Fruit fly (Drosophila melanogaster) whole organism, embryonic: Measurements from ENCODE around the gene Spc105R.

Source experiments
- Atf6 ChIP-seq: fragments of 200-800 bp; sonication (Bioruptor generic); IDR thresholded peaks from 2 replicates; pipeline ENCODE4 v1.3.6; 2022; ENCODE audit warnings: missing biosample characterization, missing genetic modification characterization
- CG10431 ChIP-seq: fragments of 200-800 bp; sonication (Bioruptor generic); optimal IDR thresholded peaks from 3 replicates; lab custom pipeline; 2018; ENCODE audit warnings: missing biosample characterization, mild to moderate bottlenecking, missing genetic modification characterization
- CG11085 ChIP-seq: fragments of 200-800 bp; sonication (Bioruptor generic); IDR thresholded peaks from 2 replicates; pipeline ENCODE4 v1.3.6; 2022; ENCODE audit warnings: missing biosample characterization, missing genetic modification characterization
- CG11247 ChIP-seq: fragments of 200-800 bp; sonication (Bioruptor generic); IDR thresholded peaks from 2 replicates; pipeline ENCODE4 v1.3.6; 2022; ENCODE audit warnings: missing biosample characterization, missing genetic modification characterization
- CG13123 ChIP-seq: fragments of 200-800 bp; sonication (Bioruptor generic); optimal IDR thresholded peaks from 2 replicates; lab custom pipeline; 2016; ENCODE audit warnings: missing biosample characterization, missing genetic modification characterization
- CG18476 ChIP-seq: fragments of 200-800 bp; sonication (Bioruptor generic); optimal IDR thresholded peaks from 2 replicates; lab custom pipeline; 2016; ENCODE audit warnings: missing biosample characterization, mild to moderate bottlenecking, missing genetic modification characterization
- CG30431 ChIP-seq: fragments of 200-800 bp; sonication (Bioruptor generic); optimal IDR thresholded peaks from 2 replicates; lab custom pipeline; 2017; ENCODE audit warnings: missing biosample characterization, missing genetic modification characterization
- CG31365 ChIP-seq: fragments of 200-800 bp; sonication (Bioruptor generic); optimal IDR thresholded peaks from 2 replicates; lab custom pipeline; 2018; ENCODE audit warnings: missing biosample characterization, mild to moderate bottlenecking, missing genetic modification characterization
- CG5953 ChIP-seq: fragments of 200-800 bp; sonication (Bioruptor generic); IDR thresholded peaks from 2 replicates; pipeline ENCODE4 v1.3.6; 2022; ENCODE audit warnings: missing biosample characterization, missing genetic modification characterization
- CG6175 ChIP-seq: fragments of 200-800 bp; sonication (Bioruptor generic); IDR thresholded peaks from 3 replicates; pipeline ENCODE4 v1.3.6; 2022; ENCODE audit warnings: missing biosample characterization, missing genetic modification characterization
- CG6791 ChIP-seq: fragments of 200-800 bp; sonication (Bioruptor generic); IDR thresholded peaks from 3 replicates; pipeline ENCODE4 v1.3.6; 2022; ENCODE audit warnings: missing biosample characterization, missing genetic modification characterization; ENCODE audit not compliant: partially characterized antibody
- CG7987 ChIP-seq: fragments of 200-800 bp; sonication (Bioruptor generic); optimal IDR thresholded peaks from 2 replicates; lab custom pipeline; 2018; ENCODE audit warnings: missing biosample characterization, mild to moderate bottlenecking, missing genetic modification characterization, moderate library complexity
- CG9876 ChIP-seq: fragments of 200-800 bp; sonication (Bioruptor generic); optimal IDR thresholded peaks from 2 replicates; lab custom pipeline; 2016; ENCODE audit warnings: missing biosample characterization, missing genetic modification characterization
- CTCF ChIP-seq: fragments of 200-800 bp; sonication (Bioruptor generic); optimal IDR thresholded peaks from 2 replicates; lab custom pipeline; 2017; ENCODE audit warnings: missing biosample characterization, mild to moderate bottlenecking, missing genetic modification characterization, moderate library complexity
- Chrac-16 ChIP-seq: fragments of 200-800 bp; sonication (Bioruptor generic); optimal IDR thresholded peaks from 3 replicates; lab custom pipeline; 2016; ENCODE audit warnings: missing biosample characterization, missing genetic modification characterization
- CkIIα-i1 ChIP-seq: fragments of 200-800 bp; sonication (Bioruptor generic); IDR thresholded peaks from 2 replicates; pipeline ENCODE4 v1.3.6; 2022; ENCODE audit warnings: missing biosample characterization, missing genetic modification characterization
- Dbx ChIP-seq: fragments of 200-800 bp; sonication (Bioruptor generic); IDR thresholded peaks from 3 replicates; pipeline ENCODE4 v1.3.6; 2022; ENCODE audit warnings: missing biosample characterization, missing genetic modification characterization
- Dp ChIP-seq: fragments of 200-800 bp; sonication (Bioruptor generic); optimal IDR thresholded peaks from 2 replicates; lab custom pipeline; 2018; ENCODE audit warnings: missing biosample characterization, mild to moderate bottlenecking, missing genetic modification characterization, moderate library complexity
- Ets65A ChIP-seq: fragments of 200-800 bp; sonication (Bioruptor generic); peaks from one replicate; lab custom pipeline; 2016; ENCODE audit warnings: missing biosample characterization, missing genetic modification characterization
- Kr ChIP-seq: fragments of 200-800 bp; sonication (Bioruptor generic); optimal IDR thresholded peaks from 2 replicates; lab custom pipeline; 2017; ENCODE audit warnings: missing biosample characterization, mild to moderate bottlenecking, missing genetic modification characterization
- Med ChIP-seq: fragments of 200-800 bp; sonication (Bioruptor generic); peaks from one replicate; lab custom pipeline; 2016; ENCODE audit warnings: missing biosample characterization, missing genetic modification characterization, mild to moderate bottlenecking, inconsistent platforms, moderate library complexity
- Nf-YC ChIP-seq: fragments of 200-800 bp; optimal IDR thresholded peaks from 3 replicates; lab custom pipeline; 2019; ENCODE audit warnings: missing biosample characterization, mild to moderate bottlenecking, missing genetic modification characterization, moderate library complexity
- Opbp ChIP-seq: fragments of 200-800 bp; sonication (Bioruptor generic); IDR thresholded peaks from 3 replicates; pipeline ENCODE4 v1.3.6; 2022; ENCODE audit warnings: missing biosample characterization, missing genetic modification characterization; ENCODE audit not compliant: partially characterized antibody
- Taf1 ChIP-seq: fragments of 200-800 bp; sonication (Bioruptor generic); IDR thresholded peaks from 2 replicates; pipeline ENCODE4 v1.3.6; 2022; ENCODE audit warnings: missing biosample characterization, missing genetic modification characterization
- Tbp ChIP-seq: fragments of >200 bp; optimal IDR thresholded peaks from 2 replicates; lab custom pipeline; 2018; ENCODE audit warnings: missing biosample characterization, missing genetic modification characterization
- Xbp1 ChIP-seq: fragments of 200-800 bp; sonication (Bioruptor generic); optimal IDR thresholded peaks from 3 replicates; lab custom pipeline; 2016; ENCODE audit warnings: missing biosample characterization, mild to moderate bottlenecking, missing genetic modification characterization
- Xrp1 ChIP-seq: fragments of 200-800 bp; sonication (Bioruptor generic); IDR thresholded peaks from 2 replicates; pipeline ENCODE4 v1.3.6; 2022; ENCODE audit warnings: missing biosample characterization, missing genetic modification characterization
- aop ChIP-seq: fragments of 200-800 bp; sonication (Bioruptor generic); IDR thresholded peaks from 2 replicates; pipeline ENCODE4 v1.3.6; 2022; ENCODE audit warnings: missing biosample characterization, missing genetic modification characterization
- ash1 ChIP-seq: fragments of 200-800 bp; sonication (Bioruptor generic); optimal IDR thresholded peaks from 2 replicates; lab custom pipeline; 2018; ENCODE audit warnings: missing biosample characterization, mild to moderate bottlenecking, missing genetic modification characterization
- bcd ChIP-seq: fragments of 200-800 bp; sonication (Bioruptor generic); optimal IDR thresholded peaks from 2 replicates; lab custom pipeline; 2017; ENCODE audit warnings: missing biosample characterization, mild to moderate bottlenecking, missing genetic modification characterization
- br ChIP-seq: fragments of >200 bp; optimal IDR thresholded peaks from 2 replicates; lab custom pipeline; 2017
- da ChIP-seq: fragments of 200-800 bp; sonication (Bioruptor generic); optimal IDR thresholded peaks from 2 replicates; lab custom pipeline; 2016; ENCODE audit warnings: missing biosample characterization, missing genetic modification characterization
- disco-r ChIP-seq: fragments of 200-800 bp; sonication (Bioruptor generic); optimal IDR thresholded peaks from 2 replicates; lab custom pipeline; 2016; ENCODE audit warnings: missing biosample characterization, missing genetic modification characterization
- dm ChIP-seq: fragments of 200-800 bp; sonication (Bioruptor generic); optimal IDR thresholded peaks from 3 replicates; lab custom pipeline; 2016; ENCODE audit warnings: missing biosample characterization, missing genetic modification characterization
- dmrt99B ChIP-seq: fragments of 200-800 bp; sonication (Bioruptor generic); optimal IDR thresholded peaks from 2 replicates; lab custom pipeline; 2018; ENCODE audit warnings: missing biosample characterization, mild to moderate bottlenecking, missing genetic modification characterization, moderate library complexity
- ems ChIP-seq: fragments of 200-800 bp; sonication (Bioruptor generic); optimal IDR thresholded peaks from 3 replicates; lab custom pipeline; 2016; ENCODE audit warnings: missing biosample characterization, missing genetic modification characterization
- fd102C ChIP-seq: fragments of 200-800 bp; sonication (Bioruptor generic); optimal IDR thresholded peaks from 2 replicates; lab custom pipeline; 2018; ENCODE audit warnings: missing biosample characterization, mild to moderate bottlenecking, missing genetic modification characterization, moderate library complexity
- fru ChIP-seq: fragments of >200 bp; optimal IDR thresholded peaks from 2 replicates; lab custom pipeline; 2017
- gem ChIP-seq: fragments of 200-800 bp; sonication (Bioruptor generic); optimal IDR thresholded peaks from 2 replicates; lab custom pipeline; 2019; ENCODE audit warnings: missing biosample characterization, mild to moderate bottlenecking, missing genetic modification characterization, moderate library complexity
- gro ChIP-seq: fragments of 200-800 bp; sonication (Bioruptor generic); optimal IDR thresholded peaks from 2 replicates; lab custom pipeline; 2016; ENCODE audit warnings: missing biosample characterization, missing genetic modification characterization
- h ChIP-seq: fragments of >200 bp; optimal IDR thresholded peaks from 2 replicates; lab custom pipeline; 2017
- mirr ChIP-seq: fragments of 200-800 bp; sonication (Bioruptor generic); optimal IDR thresholded peaks from 3 replicates; lab custom pipeline; 2018; ENCODE audit warnings: missing biosample characterization, mild to moderate bottlenecking, missing genetic modification characterization
- pnt ChIP-seq: fragments of 200-800 bp; sonication (Bioruptor generic); optimal IDR thresholded peaks from 3 replicates; lab custom pipeline; 2016; ENCODE audit warnings: missing biosample characterization, missing genetic modification characterization
- salm ChIP-seq: fragments of 200-800 bp; sonication (Bioruptor generic); optimal IDR thresholded peaks from 2 replicates; lab custom pipeline; 2018; ENCODE audit warnings: missing biosample characterization, mild to moderate bottlenecking, missing genetic modification characterization
- schlank ChIP-seq: fragments of 200-800 bp; sonication (Bioruptor generic); optimal IDR thresholded peaks from 2 replicates; lab custom pipeline; 2018; ENCODE audit warnings: missing biosample characterization, mild to moderate bottlenecking, missing genetic modification characterization
- sens ChIP-seq: fragments of 200-800 bp; sonication (Bioruptor generic); peaks from one replicate; lab custom pipeline; 2016; ENCODE audit warnings: missing biosample characterization, missing genetic modification characterization
- sr ChIP-seq: fragments of 200-800 bp; sonication (Bioruptor generic); IDR thresholded peaks from 3 replicates; pipeline ENCODE4 v1.3.6; 2022; ENCODE audit warnings: missing biosample characterization, missing genetic modification characterization
- vnd ChIP-seq: fragments of 200-800 bp; sonication (Bioruptor generic); IDR thresholded peaks from 3 replicates; pipeline ENCODE4 v1.3.6; 2022; ENCODE audit warnings: missing biosample characterization, missing genetic modification characterization; ENCODE audit not compliant: partially characterized antibody
- wdn ChIP-seq: fragments of 200-800 bp; sonication (Bioruptor generic); IDR thresholded peaks from 2 replicates; pipeline ENCODE4 v1.3.6; 2022; ENCODE audit warnings: missing biosample characterization, missing genetic modification characterization
- zen2 ChIP-seq: fragments of 200-800 bp; sonication (Bioruptor generic); IDR thresholded peaks from 3 replicates; pipeline ENCODE4 v1.3.6; 2022; ENCODE audit warnings: missing biosample characterization, missing genetic modification characterization; ENCODE audit not compliant: partially characterized antibody

Spc105R gene

dm6 chr3L:20796757-20797156, 3.5 kb upstream of the Spc105R start (continued):
- TF ChIP-seq CG7987 (GFP tag; lab: Kevin White, UChicago), result no peak
- peak; percentile 91 for TF ChIP-seq Nf-YC
- TF ChIP-seq, all 482 proteins: peak for 9

dm6 chr3L:20797379-20797778, 2.8 kb upstream of the Spc105R start:
- peak; percentile 93 for TF ChIP-seq Ets65A (GFP tag; lab: Kevin White, UChicago)
- no peak for TF ChIP-seq Taf1
- TF ChIP-seq Med (GFP tag; lab: Kevin White, UChicago), result peak; percentile 44
- TF ChIP-seq Dbx (GFP tag; lab: Robert Waterston, UW), result 0 out of 3 replicates have a peak, but pooled peaks have one; percentile 13
- TF ChIP-seq sens (GFP tag; lab: Kevin White, UChicago), result peak; percentile 11
- TF ChIP-seq fd102C (GFP tag; lab: Kevin White, UChicago), result no peak
- 0 out of 2 replicates have a peak, but pooled peaks have one; percentile 11 for TF ChIP-seq CG5953
- TF ChIP-seq CG6175, result 0 out of 3 replicates have a peak, but pooled peaks have one; percentile 20

dm6 chr3L:20798325-20798846, 1.8 kb upstream of the Spc105R start, which contains the start of the genes CG3698 and tzn:
CG3698 (minus strand) TSS chr3L:20798375.
tzn (plus strand) TSS chr3L:20798645.
- TF ChIP-seq fru, result no peak
- no peak for TF ChIP-seq zen2 (GFP tag; lab: Robert Waterston, UW)
- TF ChIP-seq dm, result peak; percentile 85
- peak; percentile 86 for TF ChIP-seq CkIIα-i1
- peak; percentile 96 for TF ChIP-seq CG11085 (GFP tag; lab: Robert Waterston, UW)
- no peak for TF ChIP-seq dmrt99B (tag; lab: Kevin White, UChicago)
- TF ChIP-seq br (lab: Kevin White, UChicago), result no peak
- TF ChIP-seq CG9876 (GFP tag; lab: Kevin White, UChicago), result peak; percentile 95
- peak; percentile 89 for TF ChIP-seq CG13123 (GFP tag; lab: Kevin White, UChicago)
- TF ChIP-seq Xbp1 (GFP tag; lab: Kevin White, UChicago), result peak; percentile 94
- TF ChIP-seq h, result no peak
- TF ChIP-seq gro (GFP tag; lab: Kevin White, UChicago), result peak; percentile 82
- peak; percentile 98 for TF ChIP-seq bcd (GFP tag; lab: Kevin White, UChicago)
- peak; percentile 77 for TF ChIP-seq Chrac-16 (GFP tag; lab: Kevin White, UChicago)
- TF ChIP-seq Tbp (GFP tag; lab: Kevin White, UChicago), result no peak
- TF ChIP-seq Opbp (GFP tag; lab: Robert Waterston, UW), result 0 out of 3 replicates have a peak, but pooled peaks have one; percentile 9
- peak; percentile 83 for TF ChIP-seq CG31365 (tag; lab: Kevin White, UChicago)
- peak; percentile 96 for TF ChIP-seq ash1 (GFP tag; lab: Kevin White, UChicago)
- peak; percentile 88 for TF ChIP-seq sr
- TF ChIP-seq vnd (GFP tag; lab: Robert Waterston, UW), result no peak
- TF ChIP-seq CG18476 (GFP tag; lab: Kevin White, UChicago), result peak; percentile 67
- TF ChIP-seq CG11247, result peak; percentile 91
- TF ChIP-seq wdn (GFP tag; lab: Robert Waterston, UW), result peak; percentile 87
- peak; percentile 94 for TF ChIP-seq CTCF (GFP tag; lab: Kevin White, UChicago)
- 0 out of 2 replicates have a peak, but pooled peaks have one; percentile 48 for TF ChIP-seq aop
- TF ChIP-seq CG6175, result peak; percentile 94
- TF ChIP-seq Dp (GFP tag; lab: Kevin White, UChicago), result peak; percentile 57
- peak; percentile 92 for TF ChIP-seq schlank (tag; lab: Kevin White, UChicago)
- peak; percentile 72 for TF ChIP-seq da
- TF ChIP-seq CG30431 (GFP tag; lab: Kevin White, UChicago), result peak; percentile 96
- peak; percentile 80 for TF ChIP-seq disco-r
- peak; percentile 93 for TF ChIP-seq mirr (GFP tag; lab: Kevin White, UChicago)
- no peak for TF ChIP-seq gem (tag; lab: Kevin White, UChicago)
- peak; percentile 43; the same call in 1 of the 2 replicates for TF ChIP-seq Xrp1 (GFP tag; lab: Robert Waterston, UW)
- peak; percentile 87 for TF ChIP-seq salm
- peak; percentile 81 for TF ChIP-seq Kr (GFP tag; lab: Kevin White, UChicago)
- peak; percentile 82 for TF ChIP-seq ems (GFP tag; lab: Kevin White, UChicago)
- no peak for TF ChIP-seq CG6791
- peak; percentile 89 for TF ChIP-seq CG10431 (GFP tag; lab: Kevin White, UChicago)
- TF ChIP-seq pnt (GFP tag; lab: Kevin White, UChicago), result peak; percentile 35
- peak; percentile 88 for TF ChIP-seq Atf6 (GFP tag; lab: Robert Waterston, UW)
